Worm (Caenorhabditis elegans) whole organism, late embryonic: ENCODE data around the gene Y22D7AL.1.

ENCODE experiments used
- C08G9.2 ChIP-seq: sonication (generic microtip); optimal IDR thresholded peaks from 2 replicates; lab custom pipeline; 2016; ENCODE audit warnings: mild to moderate bottlenecking, missing genetic modification characterization, moderate library complexity, missing compliant biosample characterization
- F13H6.1 ChIP-seq: sonication (generic microtip); optimal IDR thresholded peaks from 2 replicates; lab custom pipeline; 2016; ENCODE audit warnings: missing genetic modification characterization, missing compliant biosample characterization
- K02D7.2 ChIP-seq: sonication (generic microtip); optimal IDR thresholded peaks from 2 replicates; lab custom pipeline; 2017; ENCODE audit warnings: mild to moderate bottlenecking, missing genetic modification characterization, missing compliant biosample characterization
- Y22D7AL.16 ChIP-seq: sonication (generic microtip); optimal IDR thresholded peaks from 2 replicates; lab custom pipeline; 2016; ENCODE audit warnings: missing genetic modification characterization, missing compliant biosample characterization
- ceh-45 ChIP-seq: fragments of 200-800 bp; sonication (Bioruptor generic); IDR thresholded peaks from 2 replicates; pipeline ENCODE4 v1.3.6; 2022; ENCODE audit warnings: missing genetic modification reagents, missing genetic modification characterization, missing compliant biosample characterization
- elt-2 ChIP-seq: sonication (generic microtip); optimal IDR thresholded peaks from 2 replicates; lab custom pipeline; 2016; ENCODE audit warnings: missing genetic modification reagents, missing genetic modification characterization, missing compliant biosample characterization
- ets-4 ChIP-seq: sonication (generic microtip); optimal IDR thresholded peaks from 2 replicates; lab custom pipeline; 2016; ENCODE audit warnings: missing genetic modification characterization, missing compliant biosample characterization
- fax-1 ChIP-seq: sonication (generic microtip); optimal IDR thresholded peaks from 2 replicates; lab custom pipeline; 2016; ENCODE audit warnings: missing genotype, missing genetic modification characterization, missing compliant biosample characterization
- fkh-6 ChIP-seq: sonication (generic microtip); optimal IDR thresholded peaks from 2 replicates; lab custom pipeline; 2016; ENCODE audit warnings: missing genetic modification characterization, missing compliant biosample characterization
- gmeb-2 ChIP-seq: sonication (generic microtip); optimal IDR thresholded peaks from 2 replicates; lab custom pipeline; 2016; ENCODE audit warnings: missing genetic modification characterization, inconsistent platforms, missing compliant biosample characterization
- lim-6 ChIP-seq: sonication (generic microtip); optimal IDR thresholded peaks from 2 replicates; lab custom pipeline; 2016; ENCODE audit warnings: missing genetic modification characterization, missing compliant biosample characterization
- lin-11 ChIP-seq: fragments of 200-800 bp; sonication (Bioruptor generic); optimal IDR thresholded peaks from 2 replicates; lab custom pipeline; 2018; ENCODE audit warnings: mild to moderate bottlenecking, missing genetic modification characterization, missing compliant biosample characterization
- mec-3 ChIP-seq: sonication (generic microtip); optimal IDR thresholded peaks from 2 replicates; lab custom pipeline; 2016; ENCODE audit warnings: borderline replicate concordance, missing genetic modification characterization, missing compliant biosample characterization
- odd-2 ChIP-seq: sonication (generic microtip); optimal IDR thresholded peaks from 2 replicates; lab custom pipeline; 2017; ENCODE audit warnings: antibody characterized with exemption, mild to moderate bottlenecking, missing genetic modification characterization, missing compliant biosample characterization
- pax-1 ChIP-seq: fragments of 150-350 bp; optimal IDR thresholded peaks from 2 replicates; lab custom pipeline; 2014; ENCODE audit warnings: missing biosample characterization, missing genetic modification characterization
- pha-4 ChIP-seq: fragments of 150-350 bp; optimal IDR thresholded peaks from 2 replicates; lab custom pipeline; 2018; ENCODE audit warnings: missing biosample characterization, missing genetic modification reagents, missing genetic modification characterization
- ref-2 ChIP-seq: sonication (generic microtip); optimal IDR thresholded peaks from 2 replicates; lab custom pipeline; 2016; ENCODE audit warnings: missing genetic modification characterization, missing compliant biosample characterization
- sox-2 ChIP-seq: fragments of 200-800 bp; sonication (Bioruptor generic); IDR thresholded peaks from 2 replicates; pipeline ENCODE4 v1.3.6; 2022; ENCODE audit warnings: missing genetic modification reagents, missing genetic modification characterization, missing compliant biosample characterization
- ttx-3 ChIP-seq: sonication (generic microtip); optimal IDR thresholded peaks from 2 replicates; lab custom pipeline; 2016; ENCODE audit warnings: missing genetic modification reagents, missing genetic modification characterization, missing compliant biosample characterization
- ztf-16 ChIP-seq: sonication (generic microtip); optimal IDR thresholded peaks from 2 replicates; lab custom pipeline; 2017; ENCODE audit warnings: missing genetic modification characterization, missing compliant biosample characterization

The Y22D7AL.1 gene

DNA sequence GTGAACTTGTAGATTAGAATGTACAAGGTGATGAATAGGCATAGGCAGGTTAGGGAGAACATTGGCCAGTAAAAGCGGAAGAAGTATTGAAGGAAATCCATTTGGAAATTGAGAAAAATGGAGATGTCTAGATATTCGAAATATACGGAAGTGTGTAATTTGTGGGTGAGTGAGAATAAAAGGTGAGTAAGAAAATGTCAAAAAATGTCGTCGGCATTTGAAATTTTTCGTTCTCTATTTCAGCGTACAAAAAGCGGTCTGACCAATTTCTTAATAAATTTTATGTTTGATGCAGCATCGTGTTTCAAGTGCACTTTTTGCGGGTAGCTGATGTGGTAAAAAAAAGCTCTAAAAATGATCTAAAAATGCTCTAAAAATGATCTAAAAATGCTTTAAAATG, 42.7 kb downstream of the Y22D7AL.1 start, which contains the start of gene srd-64:
Gene srd-64, minus strand, starts transcription at position 101 of the 400 bp plus-strand sequence.
- no peak for TF ChIP-seq elt-2 (tag; lab: Kevin White, UChicago)
- TF ChIP-seq mec-3 (tag; lab: Kevin White, UChicago), result no peak
- TF ChIP-seq Y22D7AL.16, result no peak
- TF ChIP-seq odd-2 (tag; lab: Kevin White, UChicago), result no peak
- no peak for TF ChIP-seq sox-2 (GFP tag; lab: Robert Waterston, UW)
- no peak for TF ChIP-seq fkh-6
- TF ChIP-seq ets-4 (tag; lab: Kevin White, UChicago), result no peak
- TF ChIP-seq F13H6.1 (tag; lab: Kevin White, UChicago), result no peak
- TF ChIP-seq lim-6, result no peak
- TF ChIP-seq ref-2 (tag; lab: Kevin White, UChicago), result no peak
- TF ChIP-seq pha-4 (tag; lab: Kevin White, UChicago), result no peak
- TF ChIP-seq fax-1 (tag; lab: Kevin White, UChicago), result no peak
- TF ChIP-seq ztf-16 (tag; lab: Kevin White, UChicago), result no peak
- no peak for TF ChIP-seq pax-1
- no peak for TF ChIP-seq gmeb-2 (tag; lab: Kevin White, UChicago)

DNA sequence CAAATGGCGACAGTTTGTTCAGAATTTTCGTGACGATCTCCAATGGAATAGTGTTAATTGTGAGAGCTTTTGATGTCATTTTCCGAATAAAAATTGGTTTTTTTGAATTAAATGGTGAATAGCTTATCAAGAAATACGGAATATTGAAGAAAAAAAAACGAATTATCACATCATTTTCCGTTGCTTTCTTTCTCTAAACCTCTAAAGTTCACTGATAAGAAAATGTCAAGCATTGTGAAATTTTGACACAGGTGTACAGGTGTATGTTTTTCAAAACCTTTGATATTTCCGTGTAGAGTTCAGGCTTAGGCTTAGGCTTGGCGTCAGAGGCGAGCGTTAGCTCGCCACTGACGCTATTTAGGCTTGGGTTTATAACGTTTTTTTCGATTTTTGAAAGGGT, 46.6 kb downstream of the Y22D7AL.1 start, which contains the start of gene fbxa-74:
Gene fbxa-74, minus strand, starts transcription at position 145 of the 400 bp plus-strand sequence.
- TF ChIP-seq C08G9.2 (tag; lab: Kevin White, UChicago), result no peak
- no peak for TF ChIP-seq K02D7.2
- no peak for TF ChIP-seq ceh-45 (GFP tag; lab: Robert Waterston, UW)
- TF ChIP-seq lin-11 (tag; lab: Kevin White, UChicago), result no peak
- no peak for TF ChIP-seq ttx-3
- TF ChIP-seq, all 69 proteins: peak for 0
